Worm (Caenorhabditis elegans): Measurements from ENCODE around the gene M6.4.

M6.4 gene

DNA sequence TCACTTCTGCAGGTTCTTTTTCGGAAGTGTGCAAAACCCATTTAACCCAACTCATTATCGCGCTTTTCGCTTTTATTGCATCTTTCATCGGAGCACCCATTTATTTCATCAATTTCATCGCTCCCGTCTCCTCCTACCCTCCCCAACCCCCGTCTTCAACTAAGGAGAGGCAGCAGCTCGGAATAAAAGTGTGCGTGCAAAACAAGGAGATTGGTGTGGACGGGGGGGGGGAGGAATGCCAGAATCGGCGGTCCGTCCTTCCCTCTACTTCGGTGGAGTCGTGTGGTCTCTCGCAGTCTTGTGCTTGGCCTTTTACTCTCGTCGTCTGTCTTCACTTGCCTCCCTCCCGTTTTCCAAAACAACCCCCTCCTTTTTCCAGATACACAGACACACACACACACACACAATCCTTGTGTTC is 27.6 kb upstream of the M6.4 start:
- TF ChIP-seq T22C8.4 (GFP tag; IDR thresholded peaks at IDR 0.05) (no peak), tab-1 (GFP tag; IDR thresholded peaks at IDR 0.05) (0 out of 2 replicates have a peak, but pooled peaks have one; percentile 69), flt-1 (GFP tag; IDR thresholded peaks at IDR 0.05) (peak; percentile 73), klf-2 (GFP tag; conservative IDR thresholded peaks at IDR 0.05) (no peak), cog-1 (tag; optimal IDR thresholded peaks at IDR 0.05) (no peak), ztf-29 (GFP tag; IDR thresholded peaks at IDR 0.05) (no peak), ref-1 (GFP tag; conservative IDR thresholded peaks at IDR 0.05) (no peak), med-1 (GFP tag; optimal IDR thresholded peaks at IDR 0.05; ENCODE audit: insufficient read depth) (no peak), ztf-23 (GFP tag; IDR thresholded peaks at IDR 0.05) (peak; percentile 58; the same call in 1 of the 2 replicates)

DNA sequence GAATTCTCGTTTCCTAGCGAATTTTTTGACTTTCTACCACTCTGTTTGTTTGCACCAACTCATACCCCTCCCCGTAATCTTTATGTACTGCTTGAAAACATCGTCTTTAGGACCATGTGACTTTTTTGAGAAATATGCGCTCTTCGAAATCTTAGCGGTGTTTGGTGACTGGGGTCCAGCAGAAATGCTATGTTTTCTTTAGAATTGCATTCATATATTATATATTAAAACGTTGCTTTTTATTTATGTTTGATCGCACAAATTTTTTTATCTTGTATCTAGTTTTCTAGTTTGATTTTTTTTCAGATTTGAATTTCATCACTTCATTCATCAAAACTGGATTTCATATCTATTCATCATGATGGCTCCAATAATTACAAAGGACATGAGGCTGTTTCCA is 27.1 kb upstream of the M6.4 start, which contains the start of gene F13C5.1:
Gene F13C5.1 (plus strand): TSS at position 301 of the 400 bp plus-strand sequence.
- TF ChIP-seq ref-1 (GFP tag; conservative IDR thresholded peaks at IDR 0.05): no peak

DNA sequence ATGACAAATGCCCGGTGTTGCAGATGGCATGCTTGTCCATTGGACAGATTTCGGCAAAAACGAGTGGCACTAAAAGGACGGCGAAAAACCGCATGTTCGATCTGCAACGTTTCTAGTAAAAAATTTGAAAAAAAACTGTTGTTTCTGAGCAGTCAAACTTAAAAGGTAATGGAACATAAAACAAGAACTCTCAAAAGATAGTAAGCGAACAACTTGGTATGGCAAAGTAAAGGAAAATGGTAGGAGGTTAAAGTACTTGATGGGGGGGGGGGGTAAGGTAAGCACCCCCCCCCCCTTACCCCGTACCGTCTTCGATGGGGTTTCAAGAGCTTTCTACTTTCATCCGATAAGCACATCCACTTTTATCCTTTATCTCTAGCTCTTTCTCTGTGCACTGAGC is 20.6 kb upstream of the M6.4 start, which contains the start of gene F13C5.5:
Gene F13C5.5 (minus strand): TSS at position 101 of the 400 bp plus-strand sequence.
- TF ChIP-seq ztf-23 (GFP tag; IDR thresholded peaks at IDR 0.05) (no peak), cog-1 (tag; optimal IDR thresholded peaks at IDR 0.05) (no peak), T22C8.4 (GFP tag; IDR thresholded peaks at IDR 0.05) (no peak), ztf-29 (GFP tag; IDR thresholded peaks at IDR 0.05) (no peak), med-1 (GFP tag; optimal IDR thresholded peaks at IDR 0.05; ENCODE audit: insufficient read depth) (no peak), tab-1 (GFP tag; IDR thresholded peaks at IDR 0.05) (no peak), flt-1 (GFP tag; IDR thresholded peaks at IDR 0.05) (no peak), ref-1 (GFP tag; conservative IDR thresholded peaks at IDR 0.05) (no peak), klf-2 (GFP tag; conservative IDR thresholded peaks at IDR 0.05) (no peak)

DNA sequence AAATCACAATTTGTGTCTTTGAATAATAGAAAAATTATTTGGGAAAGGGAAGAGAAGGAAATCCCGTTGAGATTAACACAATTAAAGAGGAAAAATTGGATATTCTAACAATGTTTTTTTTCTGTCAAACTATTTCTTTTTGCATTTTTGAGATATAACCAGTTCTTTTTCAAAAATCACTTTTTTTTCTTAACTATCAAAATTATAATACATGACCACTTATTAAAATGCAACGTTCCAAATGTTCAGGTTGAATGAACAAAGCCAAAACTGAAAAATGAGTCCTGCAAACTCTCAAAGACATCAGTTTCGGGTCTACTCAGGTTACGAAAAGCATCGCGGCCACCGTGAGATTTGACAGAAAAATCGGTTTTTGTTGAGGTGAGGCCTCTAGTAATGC is 19.4 kb upstream of the M6.4 start:
- TF ChIP-seq ztf-29 (GFP tag; IDR thresholded peaks at IDR 0.05): no peak
- no peak for TF ChIP-seq flt-1 (GFP tag; IDR thresholded peaks at IDR 0.05)
- TF ChIP-seq ref-1 (GFP tag; conservative IDR thresholded peaks at IDR 0.05): no peak
- TF ChIP-seq ztf-23 (GFP tag; IDR thresholded peaks at IDR 0.05): no peak
- TF ChIP-seq klf-2 (GFP tag; conservative IDR thresholded peaks at IDR 0.05): no peak
- TF ChIP-seq tab-1 (GFP tag; IDR thresholded peaks at IDR 0.05): no peak
- no peak for TF ChIP-seq med-1 (GFP tag; optimal IDR thresholded peaks at IDR 0.05; ENCODE audit: insufficient read depth)
- TF ChIP-seq T22C8.4 (GFP tag; IDR thresholded peaks at IDR 0.05): no peak
- no peak for TF ChIP-seq cog-1 (tag; optimal IDR thresholded peaks at IDR 0.05)

ce11 chrX:612783-613182 is 16.2 kb upstream of the M6.4 start:
- no peak for TF ChIP-seq cog-1 (tag; optimal IDR thresholded peaks at IDR 0.05)
- no peak for TF ChIP-seq ztf-23 (GFP tag; IDR thresholded peaks at IDR 0.05)
- no peak for TF ChIP-seq ref-1 (GFP tag; conservative IDR thresholded peaks at IDR 0.05)
- no peak for TF ChIP-seq klf-2 (GFP tag; conservative IDR thresholded peaks at IDR 0.05)
- TF ChIP-seq T22C8.4 (GFP tag; IDR thresholded peaks at IDR 0.05): no peak
- TF ChIP-seq med-1 (GFP tag; optimal IDR thresholded peaks at IDR 0.05; ENCODE audit: insufficient read depth): no peak
- no peak for TF ChIP-seq tab-1 (GFP tag; IDR thresholded peaks at IDR 0.05)
- no peak for TF ChIP-seq ztf-29 (GFP tag; IDR thresholded peaks at IDR 0.05)
- TF ChIP-seq flt-1 (GFP tag; IDR thresholded peaks at IDR 0.05): no peak

ce11 chrX:617730-618129 is 11.3 kb upstream of the M6.4 start:
- no peak for TF ChIP-seq ztf-29 (GFP tag; IDR thresholded peaks at IDR 0.05)
- no peak for TF ChIP-seq ref-1 (GFP tag; conservative IDR thresholded peaks at IDR 0.05)
- TF ChIP-seq cog-1 (tag; optimal IDR thresholded peaks at IDR 0.05): no peak
- TF ChIP-seq T22C8.4 (GFP tag; IDR thresholded peaks at IDR 0.05): no peak
- no peak for TF ChIP-seq flt-1 (GFP tag; IDR thresholded peaks at IDR 0.05)

- no peak for TF ChIP-seq T22C8.4 (GFP tag; IDR thresholded peaks at IDR 0.05)
- TF ChIP-seq cog-1 (tag; optimal IDR thresholded peaks at IDR 0.05): no peak
- no peak for TF ChIP-seq ztf-23 (GFP tag; IDR thresholded peaks at IDR 0.05)
- TF ChIP-seq flt-1 (GFP tag; IDR thresholded peaks at IDR 0.05): no peak
- no peak for TF ChIP-seq ztf-29 (GFP tag; IDR thresholded peaks at IDR 0.05)
Observed at ce11 chrX:621190-621589, 7.8 kb upstream of the M6.4 start, which contains the start of gene unc-96. Gene unc-96, minus strand, starts transcription at chrX:621290.

ce11 chrX:621688-622087 is 7.3 kb upstream of the M6.4 start:
- TF ChIP-seq cog-1 (tag; optimal IDR thresholded peaks at IDR 0.05): no peak
- no peak for TF ChIP-seq T22C8.4 (GFP tag; IDR thresholded peaks at IDR 0.05)
- TF ChIP-seq tab-1 (GFP tag; IDR thresholded peaks at IDR 0.05): no peak
- no peak for TF ChIP-seq klf-2 (GFP tag; conservative IDR thresholded peaks at IDR 0.05)
- no peak for TF ChIP-seq med-1 (GFP tag; optimal IDR thresholded peaks at IDR 0.05; ENCODE audit: insufficient read depth)
- TF ChIP-seq flt-1 (GFP tag; IDR thresholded peaks at IDR 0.05): no peak
- no peak for TF ChIP-seq ztf-29 (GFP tag; IDR thresholded peaks at IDR 0.05)
- no peak for TF ChIP-seq ztf-23 (GFP tag; IDR thresholded peaks at IDR 0.05)

- no peak for TF ChIP-seq ztf-23 (GFP tag; IDR thresholded peaks at IDR 0.05)
- TF ChIP-seq med-1 (GFP tag; optimal IDR thresholded peaks at IDR 0.05; ENCODE audit: insufficient read depth): no peak
- TF ChIP-seq cog-1 (tag; optimal IDR thresholded peaks at IDR 0.05): no peak
- TF ChIP-seq ref-1 (GFP tag; conservative IDR thresholded peaks at IDR 0.05): no peak
- TF ChIP-seq klf-2 (GFP tag; conservative IDR thresholded peaks at IDR 0.05): no peak
- no peak for TF ChIP-seq T22C8.4 (GFP tag; IDR thresholded peaks at IDR 0.05)
- no peak for TF ChIP-seq ztf-29 (GFP tag; IDR thresholded peaks at IDR 0.05)
- no peak for TF ChIP-seq tab-1 (GFP tag; IDR thresholded peaks at IDR 0.05)
- no peak for TF ChIP-seq flt-1 (GFP tag; IDR thresholded peaks at IDR 0.05)
Observed at ce11 chrX:636893-637292, 7.9 kb downstream of the M6.4 start, which contains the start of gene pha-2. Gene pha-2, minus strand, starts transcription at chrX:636993.

ce11 chrX:637588-637987 is 8.6 kb downstream of the M6.4 start:
- TF ChIP-seq flt-1 (GFP tag; IDR thresholded peaks at IDR 0.05): no peak
- TF ChIP-seq T22C8.4 (GFP tag; IDR thresholded peaks at IDR 0.05): no peak
- TF ChIP-seq klf-2 (GFP tag; conservative IDR thresholded peaks at IDR 0.05): no peak
- no peak for TF ChIP-seq ztf-23 (GFP tag; IDR thresholded peaks at IDR 0.05)
- no peak for TF ChIP-seq ztf-29 (GFP tag; IDR thresholded peaks at IDR 0.05)
- TF ChIP-seq ref-1 (GFP tag; conservative IDR thresholded peaks at IDR 0.05): no peak
- TF ChIP-seq cog-1 (tag; optimal IDR thresholded peaks at IDR 0.05): no peak
- TF ChIP-seq tab-1 (GFP tag; IDR thresholded peaks at IDR 0.05): no peak
- TF ChIP-seq med-1 (GFP tag; optimal IDR thresholded peaks at IDR 0.05; ENCODE audit: insufficient read depth): no peak
